Fruit fly (Drosophila melanogaster) whole organism, embryonic: ENCODE measurements around the gene CG42852.

Experiments used
- Atf-2 ChIP-seq: fragments of 200-800 bp; sonication (Bioruptor generic); optimal IDR thresholded peaks from 2 replicates; lab custom pipeline; 2016; ENCODE audit warnings: missing biosample characterization, missing genetic modification characterization
- Atf3 ChIP-seq: fragments of 200-800 bp; sonication (Bioruptor generic); optimal IDR thresholded peaks from 3 replicates; lab custom pipeline; 2016; ENCODE audit warnings: missing biosample characterization, missing genetic modification characterization
- BtbVII ChIP-seq: fragments of 200-800 bp; sonication (Bioruptor generic); optimal IDR thresholded peaks from 3 replicates; lab custom pipeline; 2017; ENCODE audit warnings: missing biosample characterization, mild to moderate bottlenecking, missing genetic modification characterization
- CG10274 ChIP-seq: fragments of 200-800 bp; sonication (Bioruptor generic); optimal IDR thresholded peaks from 3 replicates; lab custom pipeline; 2017; ENCODE audit warnings: missing biosample characterization, mild to moderate bottlenecking, missing genetic modification characterization
- CG10565 ChIP-seq: fragments of 200-800 bp; sonication (Bioruptor generic); optimal IDR thresholded peaks from 3 replicates; lab custom pipeline; 2016; ENCODE audit warnings: missing biosample characterization, mild to moderate bottlenecking, missing genetic modification characterization
- CG12744 ChIP-seq: fragments of 200-800 bp; sonication (Bioruptor generic); optimal IDR thresholded peaks from 2 replicates; lab custom pipeline; 2016; ENCODE audit warnings: missing biosample characterization, missing genetic modification characterization
- CG12769 ChIP-seq: fragments of 200-800 bp; sonication (Bioruptor generic); optimal IDR thresholded peaks from 2 replicates; lab custom pipeline; 2019; ENCODE audit warnings: missing biosample characterization, mild to moderate bottlenecking, missing genetic modification characterization, moderate library complexity
- CG13775 ChIP-seq: fragments of 200-800 bp; sonication (Bioruptor generic); optimal IDR thresholded peaks from 3 replicates; lab custom pipeline; 2017; ENCODE audit warnings: missing biosample characterization, mild to moderate bottlenecking, missing genetic modification characterization
- CG14710 ChIP-seq: fragments of 200-800 bp; sonication (Bioruptor generic); optimal IDR thresholded peaks from 3 replicates; lab custom pipeline; 2019; ENCODE audit warnings: missing biosample characterization, mild to moderate bottlenecking, missing genetic modification characterization, moderate library complexity
- CG1529 ChIP-seq: fragments of 200-800 bp; sonication (Bioruptor generic); optimal IDR thresholded peaks from 3 replicates; lab custom pipeline; 2018; ENCODE audit warnings: missing biosample characterization, missing genetic modification characterization
- CG17568 ChIP-seq: fragments of 200-800 bp; sonication (Bioruptor generic); optimal IDR thresholded peaks from 2 replicates; lab custom pipeline; 2018; ENCODE audit warnings: missing biosample characterization, mild to moderate bottlenecking, missing genetic modification characterization, moderate library complexity
- CG18011 ChIP-seq: fragments of 200-800 bp; sonication (Bioruptor generic); optimal IDR thresholded peaks from 2 replicates; lab custom pipeline; 2017; ENCODE audit warnings: missing biosample characterization, missing genetic modification characterization, mild to moderate bottlenecking, moderate library complexity, missing genotype
- CG2875 ChIP-seq: fragments of 200-800 bp; sonication (Bioruptor generic); optimal IDR thresholded peaks from 2 replicates; lab custom pipeline; 2017; ENCODE audit warnings: missing biosample characterization, mild to moderate bottlenecking, missing genetic modification characterization, missing genetic modification reagents
- CG4360 ChIP-seq: fragments of 200-800 bp; sonication (Bioruptor generic); IDR thresholded peaks from 2 replicates; pipeline ENCODE4 v1.3.6; 2022; ENCODE audit warnings: missing biosample characterization, missing genetic modification characterization
- CG5180 ChIP-seq: fragments of 200-800 bp; sonication (Bioruptor generic); optimal IDR thresholded peaks from 3 replicates; lab custom pipeline; 2017; ENCODE audit warnings: missing biosample characterization, missing genetic modification characterization, mild to moderate bottlenecking, moderate library complexity, missing genetic modification reagents
- CG6254 ChIP-seq: fragments of 200-800 bp; sonication (Bioruptor generic); optimal IDR thresholded peaks from 3 replicates; lab custom pipeline; 2017; ENCODE audit warnings: mild to moderate bottlenecking, missing biosample characterization, missing genetic modification reagents, missing genetic modification characterization
- CG7556 ChIP-seq: fragments of 200-800 bp; sonication (Bioruptor generic); optimal IDR thresholded peaks from 2 replicates; lab custom pipeline; 2017; ENCODE audit warnings: missing biosample characterization, mild to moderate bottlenecking, missing genetic modification characterization
- CG7839 ChIP-seq: fragments of 200-800 bp; sonication (Bioruptor generic); optimal IDR thresholded peaks from 3 replicates; lab custom pipeline; 2018; ENCODE audit warnings: missing biosample characterization, mild to moderate bottlenecking, missing genetic modification characterization, moderate library complexity
- CG7963 ChIP-seq: fragments of 200-800 bp; sonication (Bioruptor generic); IDR thresholded peaks from 3 replicates; pipeline ENCODE4 v1.3.6; 2022; ENCODE audit warnings: missing biosample characterization, missing genetic modification characterization; ENCODE audit not compliant: partially characterized antibody
- CG7987 ChIP-seq: fragments of 200-800 bp; sonication (Bioruptor generic); optimal IDR thresholded peaks from 2 replicates; lab custom pipeline; 2018; ENCODE audit warnings: missing biosample characterization, mild to moderate bottlenecking, missing genetic modification characterization, moderate library complexity
- CG8089 ChIP-seq: fragments of 200-800 bp; sonication (Bioruptor generic); optimal IDR thresholded peaks from 3 replicates; lab custom pipeline; 2016; ENCODE audit warnings: missing biosample characterization, missing genetic modification characterization
- Camta ChIP-seq: fragments of 200-800 bp; sonication (Bioruptor generic); optimal IDR thresholded peaks from 2 replicates; lab custom pipeline; 2016; ENCODE audit warnings: missing biosample characterization, missing genetic modification characterization
- CoRest ChIP-seq: fragments of 200-800 bp; sonication (Bioruptor generic); optimal IDR thresholded peaks from 3 replicates; lab custom pipeline; 2018; ENCODE audit warnings: missing biosample characterization, mild to moderate bottlenecking, missing genetic modification characterization, moderate library complexity
- Dip2 ChIP-seq: fragments of 200-800 bp; sonication (Bioruptor generic); IDR thresholded peaks from 2 replicates; pipeline ENCODE4 v1.3.6; 2022; ENCODE audit warnings: missing biosample characterization, missing genetic modification characterization
- Drgx ChIP-seq: fragments of 200-800 bp; sonication (Bioruptor generic); IDR thresholded peaks from 2 replicates; pipeline ENCODE4 v1.3.6; 2022; ENCODE audit warnings: missing biosample characterization, missing genetic modification characterization
- GATAe ChIP-seq: fragments of 200-800 bp; sonication (Bioruptor generic); conservative IDR thresholded peaks from 2 replicates; pipeline ENCODE4 v1.3.6; 2022; ENCODE audit warnings: missing biosample characterization, missing genetic modification characterization
- HmgZ ChIP-seq: fragments of 200-800 bp; sonication (Bioruptor generic); optimal IDR thresholded peaks from 2 replicates; lab custom pipeline; 2018; ENCODE audit warnings: missing biosample characterization, mild to moderate bottlenecking, missing genetic modification characterization
- Pdp1 ChIP-seq, 2 experiments: fragments of 200-800 bp; sonication (Bioruptor generic); optimal IDR thresholded peaks; 3 replicates each; lab custom pipeline; 2016; ENCODE audit warnings: missing biosample characterization in 2 of 2, missing genetic modification characterization in 2 of 2, mild to moderate bottlenecking in 1 of 2, moderate library complexity in 1 of 2
- Ptx1 ChIP-seq: fragments of 200-800 bp; sonication (Bioruptor generic); IDR thresholded peaks from 2 replicates; pipeline ENCODE4 v1.3.6; 2022; ENCODE audit warnings: missing biosample characterization, missing genetic modification characterization
- Sry-β ChIP-seq: fragments of 200-800 bp; sonication (Bioruptor generic); optimal IDR thresholded peaks from 2 replicates; lab custom pipeline; 2018; ENCODE audit warnings: missing biosample characterization, mild to moderate bottlenecking, missing genetic modification characterization, moderate library complexity
- Ssrp ChIP-seq: fragments of 200-800 bp; sonication (Bioruptor generic); optimal IDR thresholded peaks from 2 replicates; lab custom pipeline; 2018; ENCODE audit warnings: missing biosample characterization, mild to moderate bottlenecking, missing genetic modification characterization, moderate library complexity
- abd-A ChIP-seq: fragments of 200-800 bp; sonication (Bioruptor generic); optimal IDR thresholded peaks from 3 replicates; lab custom pipeline; 2019; ENCODE audit warnings: missing biosample characterization, mild to moderate bottlenecking, missing genetic modification characterization, moderate library complexity
- bab2 ChIP-seq: fragments of 200-800 bp; sonication (Bioruptor generic); optimal IDR thresholded peaks from 2 replicates; lab custom pipeline; 2016; ENCODE audit warnings: missing biosample characterization, missing genetic modification characterization
- bsh ChIP-seq, 2 experiments: fragments of 200-800 bp; sonication (Bioruptor generic); optimal IDR thresholded peaks; 2 replicates each; lab custom pipeline; 2017 to 2018; ENCODE audit warnings: mild to moderate bottlenecking in 2 of 2, missing biosample characterization in 2 of 2, missing genetic modification characterization in 2 of 2, moderate library complexity in 1 of 2
- cg ChIP-seq: fragments of 200-800 bp; sonication (Bioruptor generic); optimal IDR thresholded peaks from 3 replicates; lab custom pipeline; 2019; ENCODE audit warnings: missing biosample characterization, mild to moderate bottlenecking, missing genetic modification characterization, moderate library complexity
- chinmo ChIP-seq: fragments of 200-800 bp; sonication (Bioruptor generic); IDR thresholded peaks from 4 replicates; pipeline ENCODE4 v1.3.6; 2022; ENCODE audit warnings: missing biosample characterization, missing genetic modification characterization; ENCODE audit not compliant: partially characterized antibody
- corto ChIP-seq: fragments of 200-800 bp; sonication (Bioruptor generic); optimal IDR thresholded peaks from 2 replicates; lab custom pipeline; 2016; ENCODE audit warnings: missing biosample characterization, mild to moderate bottlenecking, missing genetic modification characterization, moderate library complexity
- croc ChIP-seq: fragments of 200-800 bp; sonication (Bioruptor generic); conservative IDR thresholded peaks from 3 replicates; pipeline ENCODE4 v1.3.6; 2022; ENCODE audit warnings: missing biosample characterization, missing genetic modification characterization
- danr ChIP-seq: fragments of 200-800 bp; sonication (Bioruptor generic); IDR thresholded peaks from 2 replicates; pipeline ENCODE4 v1.3.6; 2022; ENCODE audit warnings: missing biosample characterization, missing genetic modification characterization
- esg ChIP-seq: fragments of 200-800 bp; sonication (Bioruptor generic); conservative IDR thresholded peaks from 2 replicates; pipeline ENCODE4 v1.3.6; 2022; ENCODE audit warnings: missing biosample characterization, missing genetic modification characterization
- fd3F ChIP-seq: fragments of 200-800 bp; sonication (Bioruptor generic); optimal IDR thresholded peaks from 2 replicates; lab custom pipeline; 2018; ENCODE audit warnings: missing biosample characterization, mild to moderate bottlenecking, missing genetic modification characterization, moderate library complexity
- ham ChIP-seq: fragments of 200-800 bp; sonication (Bioruptor generic); IDR thresholded peaks from 2 replicates; pipeline ENCODE4 v1.3.6; 2022; ENCODE audit warnings: missing biosample characterization, missing genetic modification characterization
- hb ChIP-seq: fragments of 200-800 bp; sonication (Bioruptor generic); IDR thresholded peaks from 3 replicates; pipeline ENCODE4 v1.3.6; 2022; ENCODE audit warnings: missing biosample characterization, missing genetic modification characterization; ENCODE audit not compliant: partially characterized antibody
- run ChIP-seq: fragments of 200-800 bp; sonication (Bioruptor generic); optimal IDR thresholded peaks from 3 replicates; lab custom pipeline; 2018; ENCODE audit warnings: missing biosample characterization, mild to moderate bottlenecking, missing genetic modification characterization
- sens ChIP-seq: fragments of 200-800 bp; sonication (Bioruptor generic); peaks from one replicate; lab custom pipeline; 2016; ENCODE audit warnings: missing biosample characterization, missing genetic modification characterization
- slou ChIP-seq: fragments of 200-800 bp; sonication (Bioruptor generic); optimal IDR thresholded peaks from 3 replicates; lab custom pipeline; 2016; ENCODE audit warnings: missing biosample characterization, missing genetic modification characterization
- sob ChIP-seq: fragments of 200-800 bp; sonication (Bioruptor generic); IDR thresholded peaks from 2 replicates; pipeline ENCODE4 v1.3.6; 2022; ENCODE audit warnings: missing biosample characterization, missing genetic modification characterization
- sug ChIP-seq: fragments of 200-800 bp; optimal IDR thresholded peaks from 2 replicates; lab custom pipeline; 2019; ENCODE audit warnings: missing biosample characterization, mild to moderate bottlenecking, missing genetic modification characterization, moderate library complexity
- tna ChIP-seq: fragments of 200-800 bp; sonication (Bioruptor generic); IDR thresholded peaks from 2 replicates; pipeline ENCODE4 v1.3.6; 2022; ENCODE audit warnings: missing biosample characterization, missing genetic modification characterization; ENCODE audit not compliant: partially characterized antibody

CG42852 gene

DNA sequence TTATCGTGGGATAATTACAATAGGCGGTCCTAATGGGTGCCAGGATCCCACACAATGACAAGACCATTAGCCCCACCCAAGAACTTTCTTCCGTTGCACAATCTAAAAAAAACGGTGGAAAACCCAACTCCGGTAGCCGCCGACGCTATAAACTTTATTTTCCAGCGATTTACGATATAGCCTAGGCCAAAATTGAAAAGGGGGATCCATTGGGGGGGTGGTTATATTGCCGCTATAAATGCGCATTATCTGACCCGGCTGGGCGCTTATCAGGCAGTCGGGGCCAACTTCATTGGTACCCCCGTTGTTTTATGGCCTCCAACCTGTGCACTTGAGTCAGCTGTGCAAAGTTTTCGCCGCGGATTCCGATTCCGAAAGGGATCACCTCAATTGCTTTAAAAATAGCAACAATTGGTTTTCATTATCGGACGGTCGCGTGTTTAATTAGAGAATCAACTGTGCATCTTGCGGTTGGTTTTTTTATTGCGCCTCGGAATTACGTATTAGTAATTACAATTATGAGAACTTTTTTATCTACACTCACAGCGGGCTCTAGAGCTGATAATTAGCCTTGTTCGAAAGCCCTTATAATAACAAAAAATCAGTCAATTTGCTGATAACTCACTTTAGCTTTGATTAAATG lies 48.5 kb downstream of the CG42852 start (continued):
- TF ChIP-seq CG10274 (GFP tag; lab: Kevin White, UChicago) (peak; percentile 9), CG7839 (tag; lab: Kevin White, UChicago) (peak; percentile 55), sob (GFP tag; lab: Robert Waterston, UW) (no peak), Pdp1 (GFP tag; optimal IDR thresholded peaks at IDR 0.05; lab: Kevin White, UChicago) (peak in 1 of 2 experiments; percentile 54), Drgx (no peak), CG6254 (GFP tag; lab: Kevin White, UChicago) (peak; percentile 66), CG4360 (GFP tag; lab: Robert Waterston, UW) (0 out of 2 replicates have a peak, but pooled peaks have one; percentile 10), CG12769 (tag; lab: Kevin White, UChicago) (peak; percentile 19), CG8089 (GFP tag; lab: Kevin White, UChicago) (no peak), abd-A (no peak), CG7987 (peak; percentile 68), ham (GFP tag; lab: Robert Waterston, UW) (no peak), GATAe (peak; percentile 82), CG10565 (GFP tag; lab: Kevin White, UChicago) (no peak), esg (GFP tag; lab: Robert Waterston, UW) (no peak), BtbVII (GFP tag; lab: Kevin White, UChicago) (peak; percentile 72), Ssrp (tag; lab: Kevin White, UChicago) (no peak), hb (GFP tag; lab: Robert Waterston, UW) (no peak), Atf3 (GFP tag; lab: Kevin White, UChicago) (no peak), CG7556 (GFP tag; lab: Kevin White, UChicago) (no peak), sug (tag; lab: Kevin White, UChicago) (peak; percentile 96), CG7963 (GFP tag; lab: Robert Waterston, UW) (no peak), Camta (GFP tag; lab: Kevin White, UChicago) (no peak), sens (GFP tag; lab: Kevin White, UChicago) (peak; percentile 55), croc (GFP tag; lab: Robert Waterston, UW) (no peak), slou (GFP tag; lab: Kevin White, UChicago) (no peak), corto (GFP tag; lab: Kevin White, UChicago) (peak; percentile 63), fd3F (GFP tag; lab: Kevin White, UChicago) (peak; percentile 14), bab2 (no peak), CG14710 (no peak), CG5180 (GFP tag; lab: Kevin White, UChicago) (peak; percentile 22), HmgZ (tag; lab: Kevin White, UChicago) (peak; percentile 36), danr (GFP tag; lab: Robert Waterston, UW) (no peak), Ptx1 (GFP tag; lab: Robert Waterston, UW) (no peak), cg (GFP tag; lab: Kevin White, UChicago) (no peak), tna (GFP tag; lab: Robert Waterston, UW) (no peak), CG12744 (GFP tag; lab: Kevin White, UChicago) (no peak), CG13775 (GFP tag; lab: Kevin White, UChicago) (no peak), run (tag; lab: Kevin White, UChicago) (peak; percentile 27), CG1529 (GFP tag; lab: Kevin White, UChicago) (peak; percentile 22), CG18011 (GFP tag; lab: Kevin White, UChicago) (no peak), CG2875 (GFP tag; lab: Kevin White, UChicago) (peak; percentile 18), CoRest (tag; lab: Kevin White, UChicago) (no peak), bsh (GFP tag; optimal IDR thresholded peaks at IDR 0.05; lab: Kevin White, UChicago) (peak in 1 of 2 experiments; percentile 42), chinmo (0 out of 4 replicates have a peak, but pooled peaks have one; percentile 50), Sry-β (GFP tag; lab: Kevin White, UChicago) (no peak), Dip2 (GFP tag; lab: Robert Waterston, UW) (no peak), Atf-2 (GFP tag; lab: Kevin White, UChicago) (no peak), CG17568 (GFP tag; lab: Kevin White, UChicago) (peak; percentile 55)
